Worm (Caenorhabditis elegans) whole organism, midembryonic: Measurements from ENCODE around the gene cyp-14A3.

ENCODE experiments used
- klf-2 ChIP-seq: fragments of 200-800 bp; sonication (Bioruptor generic); conservative IDR thresholded peaks from 2 replicates; pipeline ENCODE4 v1.3.6; 2022; ENCODE audit warnings: missing genetic modification reagents, missing genetic modification characterization, missing compliant biosample characterization
- med-1 ChIP-seq: sonication (generic microtip); optimal IDR thresholded peaks from 2 replicates; lab custom pipeline; 2017; ENCODE audit warnings: missing genetic modification characterization, mild to moderate bottlenecking, missing compliant biosample characterization, antibody characterized with exemption, missing genetic modification reagents; ENCODE audit not compliant: insufficient read depth
- ztf-29 ChIP-seq: fragments of 200-800 bp; sonication (Bioruptor generic); IDR thresholded peaks from 2 replicates; pipeline ENCODE4 v1.3.6; 2022; ENCODE audit warnings: missing genetic modification reagents, missing genetic modification characterization, missing compliant biosample characterization

ce11 chrX:13237102-13237501 is 36.9 kb downstream of the cyp-14A3 start, which contains the start of gene K08H2.3:
- TF ChIP-seq klf-2 (no peak), med-1 (no peak), ztf-29 (GFP tag; lab: Robert Waterston, UW) (no peak)
